Fruit fly (Drosophila melanogaster): Measurements from ENCODE around the gene CG8475.

The CG8475 gene

dm6 chr2L:8212666-8213270 lies 16.1 kb upstream of the CG8475 start, which contains the start of the genes CG8372 and CG8360 (continued):
- TF ChIP-seq ash1 (GFP tag; optimal IDR thresholded peaks at IDR 0.05), result peak; percentile 95
- peak; percentile 98 for TF ChIP-seq Taf1 (GFP tag; IDR thresholded peaks at IDR 0.05)
- peak; percentile 98 for TF ChIP-seq ro (GFP tag; IDR thresholded peaks at IDR 0.05)
- no peak for TF ChIP-seq HLHmδ (GFP tag; optimal IDR thresholded peaks at IDR 0.05)
- peak; percentile 96 for TF ChIP-seq trem (tag; optimal IDR thresholded peaks at IDR 0.05)
- no peak for TF ChIP-seq Tbp (GFP tag; optimal IDR thresholded peaks at IDR 0.05)
- TF ChIP-seq CG18619 (GFP tag; optimal IDR thresholded peaks at IDR 0.05), result peak; percentile 98
- peak; percentile 99 for TF ChIP-seq Max (GFP tag; optimal IDR thresholded peaks at IDR 0.05)
- TF ChIP-seq br (optimal IDR thresholded peaks at IDR 0.05), result no peak
- peak; percentile 98 for TF ChIP-seq CG18262 (tag; optimal IDR thresholded peaks at IDR 0.05)
- peak; percentile 96 for TF ChIP-seq scrt (GFP tag; optimal IDR thresholded peaks at IDR 0.05)
- TF ChIP-seq CG9932 (GFP tag; IDR thresholded peaks at IDR 0.05), result peak; percentile 99
- TF ChIP-seq bigmax (GFP tag; optimal IDR thresholded peaks at IDR 0.05), result peak; percentile 76
- peak; percentile 99 for TF ChIP-seq CG6813 (GFP tag; optimal IDR thresholded peaks at IDR 0.05)
- TF ChIP-seq CG8359 (GFP tag; optimal IDR thresholded peaks at IDR 0.05; ENCODE audit: borderline replicate concordance), result peak; percentile 93
- peak; percentile 98 for TF ChIP-seq Dbx (GFP tag; IDR thresholded peaks at IDR 0.05)
- peak; percentile 99 for TF ChIP-seq CG12236 (GFP tag; optimal IDR thresholded peaks at IDR 0.05)
- peak; percentile 99 for TF ChIP-seq bab2 (GFP tag; optimal IDR thresholded peaks at IDR 0.05)
- TF ChIP-seq ap (GFP tag; IDR thresholded peaks at IDR 0.05), result peak; percentile 99
- TF ChIP-seq HLH4C (GFP tag; IDR thresholded peaks at IDR 0.05; ENCODE audit: partially characterized antibody), result 0 out of 3 replicates have a peak, but pooled peaks have one; percentile 20
- TF ChIP-seq ci (GFP tag; IDR thresholded peaks at IDR 0.05), result peak; percentile 99
- TF ChIP-seq fru (optimal IDR thresholded peaks at IDR 0.05), result no peak
- TF ChIP-seq CG3838 (GFP tag; optimal IDR thresholded peaks at IDR 0.05), result peak; percentile 97
- TF ChIP-seq CG10654 (GFP tag; optimal IDR thresholded peaks at IDR 0.05), result peak; percentile 99
- peak; percentile 99 for TF ChIP-seq CG17359 (tag; optimal IDR thresholded peaks at IDR 0.05)
- TF ChIP-seq CG30403 (GFP tag; optimal IDR thresholded peaks at IDR 0.05), result peak; percentile 99
- TF ChIP-seq Spps (tag; optimal IDR thresholded peaks at IDR 0.05), result peak; percentile 97
- TF ChIP-seq wek (GFP tag; optimal IDR thresholded peaks at IDR 0.05), result peak; percentile 91
- TF ChIP-seq CG17802 (tag; optimal IDR thresholded peaks at IDR 0.05), result peak; percentile 92
- TF ChIP-seq MTF-1 (GFP tag; optimal IDR thresholded peaks at IDR 0.05; ENCODE audit: borderline replicate concordance), result peak; percentile 97
- TF ChIP-seq dm (GFP tag; optimal IDR thresholded peaks at IDR 0.05), result peak; percentile 98
- peak; percentile 99 for TF ChIP-seq H2.0 (GFP tag; IDR thresholded peaks at IDR 0.05)
- TF ChIP-seq croc (GFP tag; conservative IDR thresholded peaks at IDR 0.05), result peak; percentile 97
- peak; percentile 99 for TF ChIP-seq CG14014 (GFP tag; IDR thresholded peaks at IDR 0.05)
- peak; percentile 97 for TF ChIP-seq Gsc (GFP tag; IDR thresholded peaks at IDR 0.05)
- TF ChIP-seq ab (GFP tag; optimal IDR thresholded peaks at IDR 0.05), result peak; percentile 99
- peak; percentile 98 for TF ChIP-seq CG13296 (GFP tag; optimal IDR thresholded peaks at IDR 0.05)
- peak; percentile 99 for TF ChIP-seq Atf-2 (GFP tag; optimal IDR thresholded peaks at IDR 0.05)
- peak; percentile 97 for TF ChIP-seq CG1603 (tag; optimal IDR thresholded peaks at IDR 0.05)
- TF ChIP-seq NFAT (GFP tag; IDR thresholded peaks at IDR 0.05), result peak; percentile 99
- peak; percentile 98 for TF ChIP-seq CG9817 (tag; optimal IDR thresholded peaks at IDR 0.05)
- peak; percentile 98 for TF ChIP-seq Abd-B (GFP tag; optimal IDR thresholded peaks at IDR 0.05)
- peak; percentile 99 for TF ChIP-seq CG11093 (GFP tag; IDR thresholded peaks at IDR 0.05)
- peak; percentile 90 for TF ChIP-seq fd102C (GFP tag; optimal IDR thresholded peaks at IDR 0.05)
- peak; percentile 98 for TF ChIP-seq CG17568 (GFP tag; optimal IDR thresholded peaks at IDR 0.05)
- peak; percentile 98 for TF ChIP-seq gcm (GFP tag; optimal IDR thresholded peaks at IDR 0.05)
- peak; percentile 97 for TF ChIP-seq CG17612 (GFP tag; IDR thresholded peaks at IDR 0.05)
- TF ChIP-seq CG2129 (GFP tag; IDR thresholded peaks at IDR 0.05; ENCODE audit: partially characterized antibody), result no peak
- TF ChIP-seq ind (GFP tag; optimal IDR thresholded peaks at IDR 0.05), result peak; percentile 99
- peak; percentile 99 for TF ChIP-seq CG8944 (GFP tag; optimal IDR thresholded peaks at IDR 0.05)
- peak; percentile 90 for TF ChIP-seq TFAM (GFP tag; optimal IDR thresholded peaks at IDR 0.05)
